Worm (Caenorhabditis elegans) whole organism, L3 larva: ENCODE measurements around the gene srlf-36.

Experiments
- R02D3.7 ChIP-seq: fragments of 150-350 bp; optimal IDR thresholded peaks from 2 replicates; lab custom pipeline; 2014; ENCODE audit warnings: missing biosample characterization, missing genetic modification characterization
- ZK546.5 ChIP-seq: sonication (generic microtip); optimal IDR thresholded peaks from 2 replicates; lab custom pipeline; 2017; ENCODE audit warnings: missing biosample characterization, missing genetic modification characterization
- aly-2 ChIP-seq: fragments of 150-350 bp; optimal IDR thresholded peaks from 2 replicates; lab custom pipeline; 2014; ENCODE audit warnings: missing biosample characterization, missing genetic modification characterization
- ama-1 ChIP-seq: fragments of 150-350 bp; optimal IDR thresholded peaks from 2 replicates; lab custom pipeline; 2018
- ceh-28 ChIP-seq: fragments of 150-350 bp; optimal IDR thresholded peaks from 2 replicates; lab custom pipeline; 2014; ENCODE audit warnings: missing biosample characterization, missing genetic modification reagents, missing genetic modification characterization
- ceh-9 ChIP-seq: sonication (generic microtip); optimal IDR thresholded peaks from 2 replicates; lab custom pipeline; 2018; ENCODE audit warnings: missing biosample characterization, missing genetic modification characterization
- daf-12 ChIP-seq: fragments of 150-350 bp; optimal IDR thresholded peaks from 2 replicates; lab custom pipeline; 2014; ENCODE audit warnings: missing biosample characterization, missing genetic modification reagents, missing genetic modification characterization
- elt-2 ChIP-seq: sonication (generic microtip); optimal IDR thresholded peaks from 2 replicates; lab custom pipeline; 2016; ENCODE audit warnings: missing genetic modification reagents, mild to moderate bottlenecking, missing genetic modification characterization, missing compliant biosample characterization
- elt-3 ChIP-seq, 3 experiments: fragments of 150-350 bp in 1 of 3; sonication (generic microtip) in 2 of 3; optimal IDR thresholded peaks; 2 replicates in 2 of 3; 4 replicates in 1 of 3; lab custom pipeline; 2014 to 2017; ENCODE audit warnings: missing biosample characterization in 3 of 3, missing genetic modification characterization in 3 of 3
- lin-15B ChIP-seq: fragments of 150-350 bp; optimal IDR thresholded peaks from 2 replicates; lab custom pipeline; 2014; ENCODE audit warnings: missing biosample characterization, missing genetic modification characterization
- lsy-12 ChIP-seq: sonication (generic microtip); optimal IDR thresholded peaks from 2 replicates; lab custom pipeline; 2016; ENCODE audit warnings: mild to moderate bottlenecking, missing genetic modification characterization, missing compliant biosample characterization
- mdl-1 ChIP-seq: fragments of 150-350 bp; optimal IDR thresholded peaks from 2 replicates; lab custom pipeline; 2014; ENCODE audit warnings: missing biosample characterization, missing genetic modification characterization
- mml-1 ChIP-seq: fragments of 150-350 bp; sonication (generic microtip); optimal IDR thresholded peaks from 3 replicates; lab custom pipeline; 2014; ENCODE audit warnings: missing biosample characterization, missing genetic modification characterization
- nfya-1 ChIP-seq: sonication (generic microtip); optimal IDR thresholded peaks from 2 replicates; lab custom pipeline; 2017; ENCODE audit warnings: missing genetic modification characterization, mild to moderate bottlenecking, missing compliant biosample characterization, antibody characterized with exemption, moderate library complexity; ENCODE audit not compliant: insufficient read depth
- nhr-12 ChIP-seq: fragments of 150-350 bp; optimal IDR thresholded peaks from 2 replicates; lab custom pipeline; 2014; ENCODE audit warnings: missing biosample characterization, missing genetic modification characterization
- nhr-23 ChIP-seq: fragments of 150-350 bp; optimal IDR thresholded peaks from 2 replicates; lab custom pipeline; 2014; ENCODE audit warnings: missing biosample characterization, missing genetic modification reagents, missing genetic modification characterization
- nhr-25 ChIP-seq: sonication (generic microtip); optimal IDR thresholded peaks from 2 replicates; lab custom pipeline; 2017; ENCODE audit warnings: missing biosample characterization, missing genetic modification characterization
- nhr-28 ChIP-seq: fragments of 150-350 bp; optimal IDR thresholded peaks from 2 replicates; lab custom pipeline; 2014; ENCODE audit warnings: missing biosample characterization, missing genetic modification characterization
- nhr-67 ChIP-seq: fragments of 150-350 bp; optimal IDR thresholded peaks from 2 replicates; lab custom pipeline; 2014; ENCODE audit warnings: missing biosample characterization, missing genetic modification characterization
- nhr-77 ChIP-seq: fragments of 150-350 bp; optimal IDR thresholded peaks from 2 replicates; lab custom pipeline; 2014; ENCODE audit warnings: missing biosample characterization, missing genetic modification characterization
- pha-4 ChIP-seq: fragments of 150-350 bp; optimal IDR thresholded peaks from 2 replicates; lab custom pipeline; 2014; ENCODE audit warnings: missing biosample characterization, missing genetic modification reagents, missing genetic modification characterization
- pqm-1 ChIP-seq: fragments of 150-350 bp; optimal IDR thresholded peaks from 2 replicates; lab custom pipeline; 2017; ENCODE audit warnings: missing biosample characterization, missing genetic modification characterization, inconsistent platforms
- sea-2 ChIP-seq: fragments of 150-350 bp; sonication (generic microtip); optimal IDR thresholded peaks from 4 replicates; lab custom pipeline; 2014; ENCODE audit warnings: missing biosample characterization, missing genetic modification reagents, missing genetic modification characterization
- skn-1 ChIP-seq: fragments of 150-350 bp; optimal IDR thresholded peaks from 2 replicates; lab custom pipeline; 2014; ENCODE audit warnings: missing biosample characterization, missing genetic modification characterization
- snpc-4 ChIP-seq: fragments of 150-350 bp; optimal IDR thresholded peaks from 2 replicates; lab custom pipeline; 2014; ENCODE audit warnings: missing biosample characterization, missing genetic modification characterization
- tbx-2 ChIP-seq: sonication (generic microtip); optimal IDR thresholded peaks from 2 replicates; lab custom pipeline; 2016; ENCODE audit warnings: mild to moderate bottlenecking, missing genetic modification characterization, missing compliant biosample characterization
- unc-39 ChIP-seq: sonication (generic microtip); optimal IDR thresholded peaks from 4 replicates; lab custom pipeline; 2017; ENCODE audit warnings: missing biosample characterization, missing genetic modification characterization
- unc-62 ChIP-seq: fragments of 150-350 bp; sonication (generic microtip); optimal IDR thresholded peaks from 4 replicates; lab custom pipeline; 2014; ENCODE audit warnings: missing biosample characterization, missing genetic modification reagents, missing genetic modification characterization
- zag-1 ChIP-seq: fragments of 150-350 bp; optimal IDR thresholded peaks from 2 replicates; lab custom pipeline; 2014; ENCODE audit warnings: missing biosample characterization, missing genetic modification characterization
- ztf-11 ChIP-seq: fragments of 150-350 bp; optimal IDR thresholded peaks from 2 replicates; lab custom pipeline; 2014; ENCODE audit warnings: missing biosample characterization, missing genetic modification characterization

Gene srlf-36

ce11 chrV:574639-575038, 34.9 kb downstream of the srlf-36 start, which contains the start of gene C14C6.13:
TSS of gene C14C6.13 (minus strand) at chrV:574739.
- TF ChIP-seq tbx-2 (tag; lab: Kevin White, UChicago) (no peak), unc-62 (GFP tag; lab: Kevin White, UChicago) (no peak), elt-3 (tag; optimal IDR thresholded peaks at IDR 0.05; lab: Kevin White, UChicago) (no peak), daf-12 (tag; lab: Kevin White, UChicago) (no peak), aly-2 (tag; lab: Kevin White, UChicago) (no peak), mml-1 (tag; lab: Kevin White, UChicago) (no peak)

ce11 chrV:568105-568504, 41.5 kb downstream of the srlf-36 start, which contains the start of gene sri-72:
TSS of gene sri-72 (minus strand) at chrV:568205.
- TF ChIP-seq elt-3 (tag; optimal IDR thresholded peaks at IDR 0.05; lab: Kevin White, UChicago) (no peak), sea-2 (GFP tag; lab: Kevin White, UChicago) (no peak), unc-62 (GFP tag; lab: Kevin White, UChicago) (no peak), lin-15B (tag; lab: Kevin White, UChicago) (no peak), nhr-12 (tag; lab: Kevin White, UChicago) (no peak), nhr-25 (no peak), ceh-28 (tag; lab: Kevin White, UChicago) (no peak), tbx-2 (tag; lab: Kevin White, UChicago) (no peak), nfya-1 (tag; lab: Kevin White, UChicago) (no peak), ceh-9 (tag; lab: Kevin White, UChicago) (no peak), skn-1 (tag; lab: Kevin White, UChicago) (no peak), unc-39 (tag; lab: Kevin White, UChicago) (no peak), elt-2 (tag; lab: Kevin White, UChicago) (no peak)

ce11 chrV:565984-566383, 43.6 kb downstream of the srlf-36 start, which contains the start of gene sri-73:
TSS of gene sri-73 (minus strand) at chrV:566084.
- TF ChIP-seq pha-4 (tag; lab: Kevin White, UChicago), result no peak
- TF ChIP-seq ztf-11 (tag; lab: Kevin White, UChicago), result no peak
- no peak for TF ChIP-seq lin-15B (tag; lab: Kevin White, UChicago)
- no peak for TF ChIP-seq nhr-25
- TF ChIP-seq snpc-4 (tag; lab: Kevin White, UChicago), result no peak
- no peak for TF ChIP-seq nhr-28 (tag; lab: Kevin White, UChicago)
- no peak for TF ChIP-seq ama-1 (lab: Kevin White, UChicago)
- no peak for TF ChIP-seq R02D3.7 (tag; lab: Kevin White, UChicago)
- TF ChIP-seq nhr-77, result no peak
- TF ChIP-seq, all 47 proteins: peak for 0

ce11 chrV:562834-563233, 46.7 kb downstream of the srlf-36 start, which contains the start of gene C14C6.2:
TSS of gene C14C6.2 (plus strand) at chrV:563134.
- TF ChIP-seq nhr-25, result no peak
- TF ChIP-seq ceh-9 (tag; lab: Kevin White, UChicago), result no peak
- peak; percentile 9 for TF ChIP-seq elt-2 (tag; lab: Kevin White, UChicago)
- TF ChIP-seq, all 47 proteins: peak for 1

- no peak for TF ChIP-seq ZK546.5
- TF ChIP-seq zag-1 (tag; lab: Kevin White, UChicago), result no peak
- TF ChIP-seq nfya-1 (tag; lab: Kevin White, UChicago), result no peak
- TF ChIP-seq nhr-67 (tag; lab: Kevin White, UChicago), result no peak
- TF ChIP-seq nhr-23 (tag; lab: Kevin White, UChicago), result no peak
- no peak for TF ChIP-seq ztf-11 (tag; lab: Kevin White, UChicago)
- TF ChIP-seq lsy-12 (tag; lab: Kevin White, UChicago), result no peak
- TF ChIP-seq mdl-1, result no peak
- TF ChIP-seq nhr-77, result no peak
- TF ChIP-seq elt-2 (tag; lab: Kevin White, UChicago), result no peak
- TF ChIP-seq unc-39 (tag; lab: Kevin White, UChicago), result no peak
- TF ChIP-seq pqm-1 (tag; lab: Kevin White, UChicago), result no peak
- no peak for TF ChIP-seq tbx-2 (tag; lab: Kevin White, UChicago)
- TF ChIP-seq R02D3.7 (tag; lab: Kevin White, UChicago), result no peak
These were observed 49.6 kb downstream of the srlf-36 start, which contains the start of gene srx-7 for ce11 chrV:559940-560339. TSS of gene srx-7 (plus strand) at chrV:560195.
